Fruit fly (Drosophila melanogaster): ENCODE data around the gene Plp.

DNA sequence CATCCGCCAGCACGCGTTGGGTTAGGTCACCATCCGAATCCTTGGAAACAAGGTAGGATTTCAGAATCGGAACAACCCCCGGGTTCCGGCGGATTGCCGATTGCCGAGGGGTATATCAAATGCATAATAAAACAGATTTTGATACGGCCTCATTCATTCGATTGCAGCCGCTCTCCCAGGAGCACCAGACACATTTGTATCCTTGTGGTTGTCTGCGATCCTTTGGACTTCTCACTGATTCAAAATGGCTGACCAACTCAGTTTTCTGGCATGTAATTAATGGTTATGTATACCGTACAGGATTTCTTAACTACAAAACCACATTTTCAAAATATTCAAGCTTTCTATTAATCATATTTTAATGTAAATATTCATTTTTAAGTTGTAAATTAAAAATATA lies 46.9 kb downstream of the Plp start:
- TF ChIP-seq CG11504 (tag; optimal IDR thresholded peaks at IDR 0.05) (no peak), CG8924 (tag; optimal IDR thresholded peaks at IDR 0.05) (no peak), Sin3A (optimal IDR thresholded peaks at IDR 0.05) (no peak), prd (optimal IDR thresholded peaks at IDR 0.05) (no peak), prd (GFP tag; IDR thresholded peaks at IDR 0.05) (no peak), corto (GFP tag; optimal IDR thresholded peaks at IDR 0.05) (no peak), CG6854 (GFP tag; optimal IDR thresholded peaks at IDR 0.05) (no peak)

All from whole organism, embryonic.